Fruit fly (Drosophila melanogaster): ENCODE data around the gene S6k.

S6k gene

dm6 chr3L:5809642-5810279 is 970 bp downstream of the S6k start (continued):
- TF ChIP-seq Xbp1 (GFP tag; optimal IDR thresholded peaks at IDR 0.05) (no peak), psq (GFP tag; optimal IDR thresholded peaks at IDR 0.05) (no peak), jumu (GFP tag; optimal IDR thresholded peaks at IDR 0.05) (no peak), CG34422 (GFP tag; IDR thresholded peaks at IDR 0.05) (0 out of 3 replicates have a peak, but pooled peaks have one; percentile 46), Sry-β (GFP tag; optimal IDR thresholded peaks at IDR 0.05) (no peak), tgo (GFP tag; IDR thresholded peaks at IDR 0.05) (no peak; the same call in 2 of the 3 replicates), CG12104 (GFP tag; optimal IDR thresholded peaks at IDR 0.05) (no peak), CG11093 (GFP tag; IDR thresholded peaks at IDR 0.05) (no peak), CG8924 (tag; optimal IDR thresholded peaks at IDR 0.05) (no peak), Dip2 (GFP tag; IDR thresholded peaks at IDR 0.05) (no peak), Adf1 (GFP tag; IDR thresholded peaks at IDR 0.05) (peak; percentile 45), NC2α (GFP tag; optimal IDR thresholded peaks at IDR 0.05) (no peak), hb (GFP tag; IDR thresholded peaks at IDR 0.05; ENCODE audit: partially characterized antibody) (0 out of 3 replicates have a peak, but pooled peaks have one; percentile 45), CG14014 (GFP tag; IDR thresholded peaks at IDR 0.05) (no peak), CG7372 (GFP tag; IDR thresholded peaks at IDR 0.05) (no peak), H2.0 (GFP tag; IDR thresholded peaks at IDR 0.05) (no peak), CG9727 (GFP tag; optimal IDR thresholded peaks at IDR 0.05) (no peak), Hey (tag; optimal IDR thresholded peaks at IDR 0.05) (peak; percentile 98), CG6175 (GFP tag; IDR thresholded peaks at IDR 0.05) (no peak), Scr (GFP tag; IDR thresholded peaks at IDR 0.05; ENCODE audit: partially characterized antibody) (no peak), CG2116 (GFP tag; optimal IDR thresholded peaks at IDR 0.05) (no peak), CG5180 (GFP tag; optimal IDR thresholded peaks at IDR 0.05) (no peak), CG3995 (GFP tag; optimal IDR thresholded peaks at IDR 0.05) (no peak), sqz (GFP tag; optimal IDR thresholded peaks at IDR 0.05) (no peak), HHEX (GFP tag; optimal IDR thresholded peaks at IDR 0.05) (no peak), sna (GFP tag; IDR thresholded peaks at IDR 0.05; ENCODE audit: partially characterized antibody) (0 out of 2 replicates have a peak, but pooled peaks have one; percentile 28), CG7928 (GFP tag; optimal IDR thresholded peaks at IDR 0.05) (no peak), Chrac-16 (GFP tag; optimal IDR thresholded peaks at IDR 0.05) (no peak), CG4360 (GFP tag; IDR thresholded peaks at IDR 0.05) (no peak), exex (tag; optimal IDR thresholded peaks at IDR 0.05) (peak; percentile 92), CG15601 (tag; optimal IDR thresholded peaks at IDR 0.05) (no peak), CG12769 (tag; optimal IDR thresholded peaks at IDR 0.05) (peak; percentile 4), bbx (GFP tag; IDR thresholded peaks at IDR 0.05; ENCODE audit: partially characterized antibody) (no peak; the same call in 1 of the 2 replicates), fd64A (GFP tag; optimal IDR thresholded peaks at IDR 0.05) (no peak), bowl (GFP tag; IDR thresholded peaks at IDR 0.05) (no peak), sim (GFP tag; IDR thresholded peaks at IDR 0.05) (no peak), lab (GFP tag; optimal IDR thresholded peaks at IDR 0.05) (peak; percentile 74), da (GFP tag; optimal IDR thresholded peaks at IDR 0.05) (peak; percentile 33), Dbx (GFP tag; IDR thresholded peaks at IDR 0.05) (peak; percentile 43; the same call in 1 of the 3 replicates), Taf1 (GFP tag; IDR thresholded peaks at IDR 0.05) (no peak), sr (GFP tag; IDR thresholded peaks at IDR 0.05) (no peak), odd (GFP tag; optimal IDR thresholded peaks at IDR 0.05) (no peak), Hand (GFP tag; optimal IDR thresholded peaks at IDR 0.05) (no peak), ro (GFP tag; IDR thresholded peaks at IDR 0.05) (no peak), CG14965 (GFP tag; optimal IDR thresholded peaks at IDR 0.05; ENCODE audit: borderline replicate concordance) (no peak)

Measured in whole organism, embryonic.